Fruit fly (Drosophila melanogaster) whole organism, embryonic: ENCODE data around the gene anchor.

ENCODE experiments used
- ATbp ChIP-seq: fragments of 200-800 bp; sonication (Bioruptor generic); optimal IDR thresholded peaks from 2 replicates; lab custom pipeline; 2017; ENCODE audit warnings: missing biosample characterization, mild to moderate bottlenecking, missing genetic modification characterization, missing genetic modification reagents
- Abd-B ChIP-seq: fragments of 200-800 bp; sonication (Bioruptor generic); optimal IDR thresholded peaks from 2 replicates; lab custom pipeline; 2018; ENCODE audit warnings: missing biosample characterization, mild to moderate bottlenecking, missing genetic modification characterization, moderate library complexity
- CG10274 ChIP-seq: fragments of 200-800 bp; sonication (Bioruptor generic); optimal IDR thresholded peaks from 3 replicates; lab custom pipeline; 2017; ENCODE audit warnings: missing biosample characterization, mild to moderate bottlenecking, missing genetic modification characterization
- CG14965 ChIP-seq: fragments of 200-800 bp; sonication (Bioruptor generic); optimal IDR thresholded peaks from 2 replicates; lab custom pipeline; 2016; ENCODE audit warnings: missing biosample characterization, missing genetic modification characterization, borderline replicate concordance
- CG16863 ChIP-seq: fragments of 200-800 bp; sonication (Bioruptor generic); optimal IDR thresholded peaks from 3 replicates; lab custom pipeline; 2016; ENCODE audit warnings: missing biosample characterization, missing genetic modification characterization
- HHEX ChIP-seq: fragments of 200-800 bp; sonication (Bioruptor generic); optimal IDR thresholded peaks from 3 replicates; lab custom pipeline; 2017; ENCODE audit warnings: missing biosample characterization, mild to moderate bottlenecking, missing genetic modification characterization, missing genetic modification reagents
- Jarid2 ChIP-seq: fragments of 200-800 bp; sonication (Bioruptor generic); optimal IDR thresholded peaks from 3 replicates; lab custom pipeline; 2017; ENCODE audit warnings: mild to moderate bottlenecking, missing biosample characterization, missing genetic modification reagents, missing genetic modification characterization
- Sox102F ChIP-seq: fragments of 200-800 bp; sonication (Bioruptor generic); optimal IDR thresholded peaks from 2 replicates; lab custom pipeline; 2018; ENCODE audit warnings: missing biosample characterization, mild to moderate bottlenecking, missing genetic modification characterization, moderate library complexity
- cad ChIP-seq: fragments of >200 bp; optimal IDR thresholded peaks from 2 replicates; lab custom pipeline; 2017; ENCODE audit warnings: missing biosample characterization, missing genetic modification characterization
- dpn ChIP-seq, 2 experiments: fragments of 200-800 bp; sonication (Bioruptor generic); optimal IDR thresholded peaks; 3 replicates each; lab custom pipeline; 2016; ENCODE audit warnings: missing biosample characterization in 2 of 2, missing genetic modification characterization in 2 of 2
- rib ChIP-seq: fragments of 200-800 bp; sonication (Bioruptor generic); IDR thresholded peaks from 2 replicates; pipeline ENCODE4 v1.3.6; 2022; ENCODE audit warnings: missing biosample characterization, missing genetic modification characterization
- zfh2 ChIP-seq: fragments of 200-800 bp; sonication (Bioruptor generic); optimal IDR thresholded peaks from 2 replicates; lab custom pipeline; 2016; ENCODE audit warnings: missing biosample characterization, missing genetic modification characterization

DNA sequence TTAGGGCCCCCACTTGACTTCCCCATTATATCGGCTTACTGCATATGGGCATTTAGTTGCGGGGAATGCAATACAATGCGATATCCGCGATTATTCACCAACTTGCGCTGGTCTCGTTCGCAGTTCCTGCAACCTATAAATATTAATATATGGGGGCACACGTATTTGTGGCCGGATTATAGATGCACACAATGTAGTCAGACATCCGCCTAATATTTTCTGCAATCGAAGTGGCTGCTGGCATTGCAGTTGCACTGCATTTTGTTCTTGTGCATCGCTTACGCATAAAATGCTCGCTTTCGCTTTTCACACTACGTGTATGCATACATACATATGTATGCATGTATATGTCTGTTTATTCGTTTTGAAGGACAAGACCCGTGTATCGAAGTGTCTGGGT is 32.9 kb upstream of the anchor start:
- TF ChIP-seq CG14965 (GFP tag; lab: Kevin White, UChicago) = no peak
- no peak for TF ChIP-seq cad (GFP tag; lab: Kevin White, UChicago)
- no peak for TF ChIP-seq dpn (GFP tag; optimal IDR thresholded peaks at IDR 0.05; lab: Kevin White, UChicago)
- TF ChIP-seq Jarid2 (GFP tag; lab: Kevin White, UChicago) = no peak
- no peak for TF ChIP-seq rib (GFP tag; lab: Robert Waterston, UW)
- no peak for TF ChIP-seq CG10274 (GFP tag; lab: Kevin White, UChicago)
- TF ChIP-seq Abd-B (GFP tag; lab: Kevin White, UChicago) = no peak
- TF ChIP-seq HHEX (GFP tag; lab: Kevin White, UChicago) = no peak
- no peak for TF ChIP-seq ATbp (GFP tag; lab: Kevin White, UChicago)
- no peak for TF ChIP-seq Sox102F (GFP tag; lab: Kevin White, UChicago)
- TF ChIP-seq zfh2 (GFP tag; lab: Kevin White, UChicago) = no peak
- TF ChIP-seq CG16863 (GFP tag; lab: Kevin White, UChicago) = no peak
